Worm (Caenorhabditis elegans): Measurements from ENCODE around the gene ssp-35.

The ssp-35 gene

ce11 chrV:12263723-12264122 is at the start of gene ssp-35:
Gene ssp-35, minus strand, starts transcription at chrV:12263823.
- TF ChIP-seq D2030.7 (GFP tag; IDR thresholded peaks at IDR 0.05) (no peak), hrde-1 (tag; optimal IDR thresholded peaks at IDR 0.05; ENCODE audit: borderline replicate concordance) (no peak), K12H6.12 (tag; optimal IDR thresholded peaks at IDR 0.05) (no peak), mxl-1 (tag; optimal IDR thresholded peaks at IDR 0.05) (no peak), lsl-1 (GFP tag; optimal IDR thresholded peaks at IDR 0.05) (no peak), ZK185.1 (tag; optimal IDR thresholded peaks at IDR 0.05; ENCODE audit: poor library complexity, severe bottlenecking) (no peak), ztf-26 (tag; optimal IDR thresholded peaks at IDR 0.05) (no peak), mes-4 (tag; optimal IDR thresholded peaks at IDR 0.05) (no peak), dpff-1 (tag; optimal IDR thresholded peaks at IDR 0.05) (no peak)

- TF ChIP-seq Y95B8A.8 (GFP tag; IDR thresholded peaks at IDR 0.05) (no peak), sptf-2 (GFP tag; optimal IDR thresholded peaks at IDR 0.05) (no peak), lsl-1 (GFP tag; optimal IDR thresholded peaks at IDR 0.05) (no peak), snpc-4 (GFP tag; optimal IDR thresholded peaks at IDR 0.05) (no peak), snpc-4 (tag; optimal IDR thresholded peaks at IDR 0.05) (no peak), Y56A3A.18 (GFP tag; IDR thresholded peaks at IDR 0.05) (no peak), T07F8.4 (tag; optimal IDR thresholded peaks at IDR 0.05) (no peak), gei-17 (GFP tag; optimal IDR thresholded peaks at IDR 0.05) (no peak), ztf-18 (tag; optimal IDR thresholded peaks at IDR 0.05) (no peak), sdz-38 (tag; optimal IDR thresholded peaks at IDR 0.05) (no peak), nhr-80 (tag; optimal IDR thresholded peaks at IDR 0.05) (no peak), ets-4 (GFP tag; optimal IDR thresholded peaks at IDR 0.05) (no peak), let-526 (GFP tag; IDR thresholded peaks at IDR 0.05) (no peak), ztf-3 (GFP tag; optimal IDR thresholded peaks at IDR 0.05) (no peak), F10E7.11 (tag; optimal IDR thresholded peaks at IDR 0.05) (no peak), attf-5 (GFP tag; optimal IDR thresholded peaks at IDR 0.05) (no peak), B0019.2 (GFP tag; conservative IDR thresholded peaks at IDR 0.05) (no peak), lag-1 (GFP tag; IDR thresholded peaks at IDR 0.05) (no peak), snpc-3.4 (tag; optimal IDR thresholded peaks at IDR 0.05) (no peak), ztf-26 (tag; optimal IDR thresholded peaks at IDR 0.05) (no peak), dpl-1 (GFP tag; optimal IDR thresholded peaks at IDR 0.05) (no peak)
Observed at ce11 chrV:12310256-12310655, 46.6 kb upstream of the ssp-35 start, which contains the start of gene hpo-30. Gene hpo-30, minus strand, starts transcription at chrV:12310356.

- TF ChIP-seq lin-40 (tag; optimal IDR thresholded peaks at IDR 0.05) (peak; percentile 2), cebp-1 (GFP tag; IDR thresholded peaks at IDR 0.05) (no peak), cebp-1 (tag; optimal IDR thresholded peaks at IDR 0.05) (peak; percentile 9), repo-1 (tag; optimal IDR thresholded peaks at IDR 0.05) (peak; percentile 51), ztf-6 (GFP tag; IDR thresholded peaks at IDR 0.05) (no peak)
Observed at ce11 chrV:12307011-12307540, 43.5 kb upstream of the ssp-35 start, which contains the start of gene srg-45. Gene srg-45, plus strand, starts transcription at chrV:12307490.

ce11 chrV:12305677-12306076 is 42.1 kb upstream of the ssp-35 start:
- no peak for TF ChIP-seq K12H6.12 (tag; optimal IDR thresholded peaks at IDR 0.05)
- no peak for TF ChIP-seq Y79H2A.3 (GFP tag; conservative IDR thresholded peaks at IDR 0.05)
- TF ChIP-seq F39B2.1 (GFP tag; IDR thresholded peaks at IDR 0.05) = no peak
- no peak for TF ChIP-seq snpc-3.4 (tag; optimal IDR thresholded peaks at IDR 0.05)
- no peak for TF ChIP-seq ztf-6 (GFP tag; IDR thresholded peaks at IDR 0.05)
- TF ChIP-seq Y53G8AR.9 (GFP tag; conservative IDR thresholded peaks at IDR 0.05) = no peak
